In the genomic region with DNA sequence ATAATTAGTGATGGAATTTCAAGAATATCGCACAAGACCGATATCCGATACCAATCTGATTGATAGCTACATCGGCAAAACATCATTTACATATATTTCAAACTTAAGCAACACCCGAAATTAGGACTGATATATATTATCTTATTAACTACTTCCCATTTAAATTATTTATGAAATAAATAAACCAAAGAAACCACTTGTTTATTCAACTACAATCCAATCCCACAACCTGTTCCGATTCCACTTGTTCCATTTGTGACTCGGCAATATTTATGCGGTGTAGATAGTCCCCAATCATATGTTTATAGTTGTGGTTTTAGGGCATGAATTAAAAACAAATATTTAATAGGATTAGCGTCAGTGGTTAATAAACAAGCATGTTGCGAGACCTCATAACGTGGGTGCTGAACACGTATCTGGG, we compare ENCODE assay signal across 5 fruit fly cellular contexts.
TF ChIP-seq lines count a peak whose summit lies in the region.

A gene (minus strand): TSS at position 6 of the 421 bp plus-strand sequence.
A gene (plus strand): TSS at position 281 of the 421 bp plus-strand sequence.

- peak; percentile 44 for TF ChIP-seq CTCF in whole organism, embryonic (GFP tag; optimal IDR thresholded peaks at IDR 0.05; lab: Kevin White, UChicago)

TF ChIP-seq in whole organism, adult, 20 proteins besides CTCF, POLR2A, EP300 and RAD21 (continues in another document):
- TF ChIP-seq CG7045 (GFP tag; optimal IDR thresholded peaks at IDR 0.05; lab: Kevin White, UChicago) (no peak), CG5204 (GFP tag; optimal IDR thresholded peaks at IDR 0.05; lab: Kevin White, UChicago) (no peak), CG14711 (tag; optimal IDR thresholded peaks at IDR 0.05; lab: Kevin White, UChicago) (no peak), Hr96 (GFP tag; optimal IDR thresholded peaks at IDR 0.05; lab: Kevin White, UChicago) (no peak), Mnt (GFP tag; optimal IDR thresholded peaks at IDR 0.05; lab: Kevin White, UChicago) (peak; percentile 58), CG11617 (GFP tag; optimal IDR thresholded peaks at IDR 0.05; lab: Kevin White, UChicago) (peak; percentile 58), CG33017 (tag; optimal IDR thresholded peaks at IDR 0.05; lab: Kevin White, UChicago) (no peak), Crg-1 (GFP tag; optimal IDR thresholded peaks at IDR 0.05; lab: Kevin White, UChicago) (peak; percentile 11), toe (GFP tag; optimal IDR thresholded peaks at IDR 0.05; lab: Kevin White, UChicago) (no peak), kay (GFP tag; lab: Kevin White, UChicago; ENCODE audit: borderline replicate concordance) (peak; percentile 97), bab1 (GFP tag; optimal IDR thresholded peaks at IDR 0.05; lab: Kevin White, UChicago) (peak; percentile 90), CG7101 (tag; optimal IDR thresholded peaks at IDR 0.05; lab: Kevin White, UChicago) (no peak), cnc (optimal IDR thresholded peaks at IDR 0.05; lab: Kevin White, UChicago) (peak; percentile 64 to 90), CG12768 (GFP tag; optimal IDR thresholded peaks at IDR 0.05; lab: Kevin White, UChicago) (no peak), pad (GFP tag; optimal IDR thresholded peaks at IDR 0.05; lab: Kevin White, UChicago) (no peak), CG1620 (GFP tag; optimal IDR thresholded peaks at IDR 0.05; lab: Kevin White, UChicago) (peak; percentile 41), Clk (GFP tag; optimal IDR thresholded peaks at IDR 0.05; lab: Kevin White, UChicago) (peak; percentile 2)

TF ChIP-seq in whole organism, embryonic, 481 proteins besides CTCF, POLR2A, EP300 and RAD21 (continues in another document):
- peak; percentile 68 for TF ChIP-seq dmrt11E (tag; optimal IDR thresholded peaks at IDR 0.05; lab: Kevin White, UChicago)
- peak; percentile 14 for TF ChIP-seq CG9797 (GFP tag; optimal IDR thresholded peaks at IDR 0.05; lab: Kevin White, UChicago)
- TF ChIP-seq Six4 (GFP tag; optimal IDR thresholded peaks at IDR 0.05; lab: Kevin White, UChicago), result peak; percentile 32
- no peak for TF ChIP-seq CG17385 (GFP tag; optimal IDR thresholded peaks at IDR 0.05; lab: Kevin White, UChicago)
- 0 out of 2 replicates have a peak, but pooled peaks have one; percentile 25 for TF ChIP-seq ssp (GFP tag; IDR thresholded peaks at IDR 0.05; lab: Robert Waterston, UW)
- peak; percentile 71 for TF ChIP-seq CG33213 (GFP tag; optimal IDR thresholded peaks at IDR 0.05; lab: Kevin White, UChicago)
- peak; percentile 85 for TF ChIP-seq kah (GFP tag; optimal IDR thresholded peaks at IDR 0.05; lab: Kevin White, UChicago)
- peak; percentile 67 for TF ChIP-seq CG1792 (GFP tag; optimal IDR thresholded peaks at IDR 0.05; lab: Kevin White, UChicago)
- peak; percentile 64 for TF ChIP-seq CG3407 (GFP tag; optimal IDR thresholded peaks at IDR 0.05; lab: Kevin White, UChicago)
- TF ChIP-seq CG8290 (GFP tag; optimal IDR thresholded peaks at IDR 0.05; lab: Kevin White, UChicago), result peak; percentile 32
- no peak for TF ChIP-seq CG8290 (tag; optimal IDR thresholded peaks at IDR 0.05; lab: Kevin White, UChicago)
- no peak for TF ChIP-seq CG10959 (GFP tag; IDR thresholded peaks at IDR 0.05; lab: Robert Waterston, UW)
- no peak for TF ChIP-seq CG11723 (GFP tag; optimal IDR thresholded peaks at IDR 0.05; lab: Kevin White, UChicago)
- TF ChIP-seq gsb (GFP tag; IDR thresholded peaks at IDR 0.05; lab: Robert Waterston, UW), result no peak
- TF ChIP-seq CG6813 (GFP tag; optimal IDR thresholded peaks at IDR 0.05; lab: Kevin White, UChicago), result no peak
- TF ChIP-seq CG7987 (GFP tag; optimal IDR thresholded peaks at IDR 0.05; lab: Kevin White, UChicago), result peak; percentile 91
- TF ChIP-seq CG14710 (tag; optimal IDR thresholded peaks at IDR 0.05; lab: Kevin White, UChicago), result no peak
- TF ChIP-seq ttk (GFP tag; IDR thresholded peaks at IDR 0.05; lab: Robert Waterston, UW), result no peak

TF ChIP-seq in whole organism, prepupa, 60 proteins besides CTCF, POLR2A, EP300 and RAD21:
- TF ChIP-seq fkh (GFP tag; optimal IDR thresholded peaks at IDR 0.05; lab: Kevin White, UChicago), result peak; percentile 99
- TF ChIP-seq salr (GFP tag; optimal IDR thresholded peaks at IDR 0.05; lab: Kevin White, UChicago), result no peak
- peak; percentile 17 for TF ChIP-seq Eip93F (GFP tag; optimal IDR thresholded peaks at IDR 0.05; lab: Kevin White, UChicago)

TF ChIP-seq in whole organism, pupa, 21 proteins besides CTCF, POLR2A, EP300 and RAD21:
- TF ChIP-seq CG8301 (tag; optimal IDR thresholded peaks at IDR 0.05; lab: Kevin White, UChicago) (no peak), fd96Ca (GFP tag; IDR thresholded peaks at IDR 0.05; lab: Robert Waterston, UW) (peak; percentile 35; the same call in 1 of the 3 replicates)

TF ChIP-seq in whole organism, wandering third instar larva, 38 proteins besides CTCF, POLR2A, EP300 and RAD21:
- peak; percentile 79 for TF ChIP-seq brk (GFP tag; optimal IDR thresholded peaks at IDR 0.05; lab: Kevin White, UChicago)
- TF ChIP-seq GATAd (GFP tag; optimal IDR thresholded peaks at IDR 0.05; lab: Kevin White, UChicago), result no peak
- peak; percentile 99 for TF ChIP-seq Dif (GFP tag; optimal IDR thresholded peaks at IDR 0.05; lab: Kevin White, UChicago; ENCODE audit: partially characterized antibody)
- TF ChIP-seq Hr78 (GFP tag; optimal IDR thresholded peaks at IDR 0.05; lab: Kevin White, UChicago), result no peak
- TF ChIP-seq CrebA (GFP tag; optimal IDR thresholded peaks at IDR 0.05; lab: Kevin White, UChicago; ENCODE audit: borderline replicate concordance), result no peak
- TF ChIP-seq Hnf4 (GFP tag; optimal IDR thresholded peaks at IDR 0.05; lab: Kevin White, UChicago), result peak; percentile 35
- peak; percentile 99 for TF ChIP-seq Vsx2 (GFP tag; optimal IDR thresholded peaks at IDR 0.05; lab: Kevin White, UChicago; ENCODE audit: partially characterized antibody)
- no peak for TF ChIP-seq ey (GFP tag; optimal IDR thresholded peaks at IDR 0.05; lab: Kevin White, UChicago)
- no peak for TF ChIP-seq Mio (GFP tag; optimal IDR thresholded peaks at IDR 0.05; lab: Kevin White, UChicago)
- no peak for TF ChIP-seq br (GFP tag; optimal IDR thresholded peaks at IDR 0.05; lab: Kevin White, UChicago)
- no peak for TF ChIP-seq psq (GFP tag; optimal IDR thresholded peaks at IDR 0.05; lab: Kevin White, UChicago)
- no peak for TF ChIP-seq CG9705 (GFP tag; optimal IDR thresholded peaks at IDR 0.05; lab: Kevin White, UChicago)
- no peak for TF ChIP-seq usp (GFP tag; optimal IDR thresholded peaks at IDR 0.05; lab: Kevin White, UChicago)
- peak; percentile 75 to 90 for TF ChIP-seq dl (GFP tag; optimal IDR thresholded peaks at IDR 0.05; lab: Kevin White, UChicago; ENCODE audit: insufficient read depth in 1 of 2, partially characterized antibody in 2 of 2)
- TF ChIP-seq tai (GFP tag; optimal IDR thresholded peaks at IDR 0.05; lab: Kevin White, UChicago), result peak; percentile 41
- no peak for TF ChIP-seq foxo (GFP tag; optimal IDR thresholded peaks at IDR 0.05; lab: Kevin White, UChicago)
- TF ChIP-seq Myc (optimal IDR thresholded peaks at IDR 0.05; lab: Kevin White, UChicago), result no peak
- TF ChIP-seq HLH106 (tag; optimal IDR thresholded peaks at IDR 0.05; lab: Kevin White, UChicago), result no peak
- no peak for TF ChIP-seq OdsH (GFP tag; optimal IDR thresholded peaks at IDR 0.05; lab: Kevin White, UChicago)
- TF ChIP-seq sv (GFP tag; optimal IDR thresholded peaks at IDR 0.05; lab: Kevin White, UChicago), result peak; percentile 49
- no peak for TF ChIP-seq fru (GFP tag; optimal IDR thresholded peaks at IDR 0.05; lab: Kevin White, UChicago)
- peak; percentile 16 for TF ChIP-seq Jra (GFP tag; optimal IDR thresholded peaks at IDR 0.05; lab: Kevin White, UChicago)
- TF ChIP-seq dmrt93B (GFP tag; optimal IDR thresholded peaks at IDR 0.05; lab: Kevin White, UChicago), result no peak
- TF ChIP-seq woc (GFP tag; optimal IDR thresholded peaks at IDR 0.05; lab: Kevin White, UChicago), result no peak
TF ChIP-seq in whole organism, wandering third instar larva: peak in this region for 8.
